Worm (Caenorhabditis elegans) whole organism, early embryonic: ENCODE data around the gene Y73F4A.3.

Source experiments
- aly-1 ChIP-seq: sonication (generic microtip); optimal IDR thresholded peaks from 2 replicates; lab custom pipeline; 2016; ENCODE audit warnings: missing genetic modification characterization, missing compliant biosample characterization
- ama-1 ChIP-seq: fragments of 150-350 bp; optimal IDR thresholded peaks from 2 replicates; lab custom pipeline; 2014
- ceh-13 ChIP-seq: fragments of 200-800 bp; sonication (Bioruptor generic); optimal IDR thresholded peaks from 2 replicates; lab custom pipeline; 2018; ENCODE audit warnings: mild to moderate bottlenecking, missing genetic modification characterization, missing compliant biosample characterization
- ceh-36 ChIP-seq: sonication (generic microtip); optimal IDR thresholded peaks from 2 replicates; lab custom pipeline; 2016; ENCODE audit warnings: missing genetic modification characterization, inconsistent platforms, missing compliant biosample characterization
- scrt-1 ChIP-seq: fragments of 200-800 bp; sonication (Bioruptor generic); IDR thresholded peaks from 2 replicates; pipeline ENCODE4 v1.3.6; 2022; ENCODE audit warnings: missing genetic modification characterization, missing compliant biosample characterization
- tbx-37 ChIP-seq: fragments of 200-800 bp; sonication (Bioruptor generic); conservative IDR thresholded peaks from 2 replicates; pipeline ENCODE4 v1.3.6; 2022; ENCODE audit warnings: missing genetic modification reagents, missing genetic modification characterization, missing compliant biosample characterization

- TF ChIP-seq ama-1, result no peak
- TF ChIP-seq ceh-13, result no peak
- TF ChIP-seq aly-1 (tag; lab: Kevin White, UChicago), result no peak
- no peak for TF ChIP-seq tbx-37
- no peak for TF ChIP-seq scrt-1 (GFP tag; lab: Robert Waterston, UW)
- no peak for TF ChIP-seq ceh-36 (tag; lab: Kevin White, UChicago)
These were observed 5.0 kb upstream of the Y73F4A.3 start, which contains the start of gene Y73F4A.1 for ce11 chrIV:9045252-9045651.
